Fruit fly (Drosophila melanogaster) whole organism, pupa: ENCODE data around the gene eIF4A.

ENCODE experiments used
- CG10348 ChIP-seq: fragments of 200-800 bp; sonication (Bioruptor generic); IDR thresholded peaks from 2 replicates; pipeline ENCODE4 v1.3.6; 2022; ENCODE audit warnings: missing biosample characterization, missing genetic modification characterization
- CG12605 ChIP-seq: fragments of 200-800 bp; sonication (Bioruptor generic); IDR thresholded peaks from 2 replicates; pipeline ENCODE4 v1.3.6; 2022; ENCODE audit warnings: missing biosample characterization, missing genetic modification characterization
- CG13204 ChIP-seq: fragments of 200-800 bp; sonication (Bioruptor generic); optimal IDR thresholded peaks from 2 replicates; lab custom pipeline; 2018; ENCODE audit warnings: missing biosample characterization, mild to moderate bottlenecking, missing genetic modification characterization, moderate library complexity
- CG14655 ChIP-seq: fragments of 200-800 bp; sonication (Bioruptor generic); optimal IDR thresholded peaks from 3 replicates; lab custom pipeline; 2017; ENCODE audit warnings: mild to moderate bottlenecking, missing biosample characterization, missing genetic modification reagents, missing genetic modification characterization
- CG15710 ChIP-seq: fragments of 200-800 bp; sonication (Bioruptor generic); optimal IDR thresholded peaks from 2 replicates; lab custom pipeline; 2018; ENCODE audit warnings: missing biosample characterization, mild to moderate bottlenecking, missing genetic modification characterization, moderate library complexity
- CG17806 ChIP-seq: fragments of 200-800 bp; sonication (Bioruptor generic); optimal IDR thresholded peaks from 2 replicates; lab custom pipeline; 2018; ENCODE audit warnings: missing biosample characterization, mild to moderate bottlenecking, missing genetic modification characterization, moderate library complexity
- CG32121 ChIP-seq: fragments of 200-800 bp; sonication (Bioruptor generic); IDR thresholded peaks from 2 replicates; pipeline ENCODE4 v1.3.6; 2022; ENCODE audit warnings: missing biosample characterization, missing genetic modification characterization
- CG34367 ChIP-seq: fragments of 200-800 bp; sonication (Bioruptor generic); optimal IDR thresholded peaks from 2 replicates; lab custom pipeline; 2018; ENCODE audit warnings: missing biosample characterization, mild to moderate bottlenecking, missing genetic modification characterization
- CG4496 ChIP-seq: fragments of 200-800 bp; sonication (Bioruptor generic); IDR thresholded peaks from 3 replicates; pipeline ENCODE4 v1.3.6; 2022; ENCODE audit warnings: missing biosample characterization, missing genetic modification characterization
- CG8159 ChIP-seq: fragments of 200-800 bp; sonication (Bioruptor generic); optimal IDR thresholded peaks from 3 replicates; lab custom pipeline; 2018; ENCODE audit warnings: missing biosample characterization, mild to moderate bottlenecking, missing genetic modification characterization, moderate library complexity
- CG8301 ChIP-seq: fragments of 200-800 bp; sonication (Bioruptor generic); optimal IDR thresholded peaks from 2 replicates; lab custom pipeline; 2018; ENCODE audit warnings: missing biosample characterization, mild to moderate bottlenecking, missing genetic modification characterization
- CG9948 ChIP-seq: fragments of 200-800 bp; sonication (Bioruptor generic); optimal IDR thresholded peaks from 2 replicates; lab custom pipeline; 2018; ENCODE audit warnings: missing biosample characterization, mild to moderate bottlenecking, missing genetic modification characterization, moderate library complexity
- D1 ChIP-seq: fragments of 200-800 bp; sonication (Bioruptor generic); optimal IDR thresholded peaks from 2 replicates; lab custom pipeline; 2018; ENCODE audit warnings: missing biosample characterization, mild to moderate bottlenecking, missing genetic modification characterization, moderate library complexity
- EcR ChIP-seq: fragments of 200-800 bp; sonication (Bioruptor generic); optimal IDR thresholded peaks from 3 replicates; lab custom pipeline; 2019; ENCODE audit warnings: missing biosample characterization, missing genetic modification characterization, mild to moderate bottlenecking, moderate library complexity, missing genetic modification reagents
- Ets98B ChIP-seq: fragments of 200-800 bp; sonication (Bioruptor generic); IDR thresholded peaks from 2 replicates; pipeline ENCODE4 v1.3.6; 2022; ENCODE audit warnings: missing biosample characterization, missing genetic modification characterization
- Pif1A ChIP-seq: fragments of 200-800 bp; sonication (Bioruptor generic); optimal IDR thresholded peaks from 3 replicates; lab custom pipeline; 2016; ENCODE audit warnings: missing biosample characterization, missing genetic modification characterization
- Pif1B ChIP-seq: fragments of 200-800 bp; sonication (Bioruptor generic); optimal IDR thresholded peaks from 3 replicates; lab custom pipeline; 2016; ENCODE audit warnings: missing biosample characterization, missing genetic modification characterization
- Snoo ChIP-seq: fragments of 200-800 bp; sonication (Bioruptor generic); optimal IDR thresholded peaks from 3 replicates; lab custom pipeline; 2017; ENCODE audit warnings: missing biosample characterization, mild to moderate bottlenecking, missing genetic modification characterization, inconsistent platforms
- fd96Ca ChIP-seq: fragments of 200-800 bp; sonication (Bioruptor generic); IDR thresholded peaks from 3 replicates; pipeline ENCODE4 v1.3.6; 2022; ENCODE audit warnings: missing biosample characterization, missing genetic modification characterization
- gl ChIP-seq: fragments of 200-800 bp; sonication (Bioruptor generic); optimal IDR thresholded peaks from 2 replicates; lab custom pipeline; 2018; ENCODE audit warnings: missing biosample characterization, mild to moderate bottlenecking, missing genetic modification characterization
- rn ChIP-seq: fragments of 200-800 bp; sonication (Bioruptor generic); IDR thresholded peaks from 2 replicates; pipeline ENCODE4 v1.3.6; 2022; ENCODE audit warnings: missing biosample characterization, missing genetic modification characterization

eIF4A gene

dm6 chr2L:5945651-5946547, 35.7 kb upstream of the eIF4A start:
- no peak for TF ChIP-seq fd96Ca (GFP tag; lab: Robert Waterston, UW)
- no peak for TF ChIP-seq CG8301 (tag; lab: Kevin White, UChicago)
- no peak for TF ChIP-seq CG15710 (tag; lab: Kevin White, UChicago)
- no peak for TF ChIP-seq Snoo (tag; lab: Kevin White, UChicago)
- TF ChIP-seq Pif1A (GFP tag; lab: Kevin White, UChicago): no peak
- no peak for TF ChIP-seq CG13204 (GFP tag; lab: Kevin White, UChicago)
- no peak for TF ChIP-seq rn
- no peak for TF ChIP-seq D1 (tag; lab: Kevin White, UChicago)
- no peak for TF ChIP-seq CG34367 (tag; lab: Kevin White, UChicago)
- TF ChIP-seq CG17806 (tag; lab: Kevin White, UChicago): no peak
- no peak for TF ChIP-seq CG12605
- TF ChIP-seq CG10348 (GFP tag; lab: Robert Waterston, UW): no peak

DNA sequence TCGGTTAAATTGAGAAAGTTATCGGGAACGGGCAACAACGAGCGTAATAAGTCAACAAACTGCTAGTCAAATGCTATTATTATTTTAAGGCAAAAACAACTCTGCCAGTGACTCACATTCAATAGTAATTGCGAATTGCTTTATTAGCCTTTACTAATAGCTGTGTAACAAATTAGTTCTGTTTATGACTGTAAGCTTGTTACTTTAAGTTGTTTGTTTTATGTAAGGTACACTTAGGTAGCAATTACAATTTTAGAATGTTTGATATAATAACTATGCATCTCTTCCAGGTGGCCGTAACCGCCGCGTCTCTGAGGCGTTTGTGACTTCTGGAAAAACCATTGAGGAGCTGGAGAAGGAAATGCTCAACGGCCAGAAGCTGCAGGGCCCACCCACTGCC, 34.8 kb upstream of the eIF4A start:
- TF ChIP-seq rn (no peak), CG8301 (tag; lab: Kevin White, UChicago) (no peak), CG8159 (tag; lab: Kevin White, UChicago) (no peak), CG17806 (tag; lab: Kevin White, UChicago) (no peak), EcR (GFP tag; lab: Kevin White, UChicago) (no peak), fd96Ca (GFP tag; lab: Robert Waterston, UW) (no peak), Snoo (tag; lab: Kevin White, UChicago) (no peak), CG13204 (GFP tag; lab: Kevin White, UChicago) (no peak), D1 (tag; lab: Kevin White, UChicago) (no peak)

DNA sequence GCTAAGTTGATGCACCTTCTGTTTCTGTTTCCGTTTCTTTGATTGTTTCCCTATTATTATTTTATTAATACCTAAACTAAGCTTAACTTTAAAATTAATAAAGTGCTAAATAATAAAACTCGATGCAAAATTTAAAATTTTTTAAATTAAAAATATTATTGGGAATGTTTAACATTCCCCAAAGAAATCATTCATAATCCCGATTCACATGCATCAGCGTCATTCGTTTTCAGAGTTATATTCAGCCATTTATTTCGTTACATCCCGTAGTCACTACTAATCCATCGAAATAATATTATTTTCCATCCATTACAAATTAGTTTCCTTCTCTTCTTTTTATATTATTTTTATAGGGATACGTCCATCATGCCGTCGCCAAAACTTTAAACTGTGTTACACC, 34.1 kb upstream of the eIF4A start:
- TF ChIP-seq CG15710 (tag; lab: Kevin White, UChicago) (no peak), Ets98B (GFP tag; lab: Robert Waterston, UW) (no peak), CG32121 (GFP tag; lab: Robert Waterston, UW) (no peak), fd96Ca (GFP tag; lab: Robert Waterston, UW) (no peak), CG34367 (tag; lab: Kevin White, UChicago) (no peak), CG17806 (tag; lab: Kevin White, UChicago) (no peak), CG8301 (tag; lab: Kevin White, UChicago) (no peak), D1 (tag; lab: Kevin White, UChicago) (no peak), CG8159 (tag; lab: Kevin White, UChicago) (no peak), Snoo (tag; lab: Kevin White, UChicago) (no peak), EcR (GFP tag; lab: Kevin White, UChicago) (no peak), rn (no peak), gl (tag; lab: Kevin White, UChicago) (no peak), CG12605 (no peak), CG14655 (GFP tag; lab: Kevin White, UChicago) (no peak), CG13204 (GFP tag; lab: Kevin White, UChicago) (no peak), Pif1B (no peak), Pif1A (GFP tag; lab: Kevin White, UChicago) (no peak)

dm6 chr2L:5948775-5949526, 32.6 kb upstream of the eIF4A start, which contains the start of gene CG9044:
TSS of gene CG9044 (plus strand) at chr2L:5949450.
- no peak; the same call in 2 of the 3 replicates for TF ChIP-seq fd96Ca (GFP tag; lab: Robert Waterston, UW)
- TF ChIP-seq CG10348 (GFP tag; lab: Robert Waterston, UW): no peak
- no peak for TF ChIP-seq CG4496 (GFP tag; lab: Robert Waterston, UW)
- 0 out of 2 replicates have a peak, but pooled peaks have one; percentile 40 for TF ChIP-seq CG32121 (GFP tag; lab: Robert Waterston, UW)
- no peak for TF ChIP-seq CG9948 (tag; lab: Kevin White, UChicago)
- TF ChIP-seq CG15710 (tag; lab: Kevin White, UChicago): peak; percentile 16
- TF ChIP-seq Ets98B (GFP tag; lab: Robert Waterston, UW): no peak
- TF ChIP-seq CG12605: no peak
- no peak for TF ChIP-seq CG14655 (GFP tag; lab: Kevin White, UChicago)
- no peak for TF ChIP-seq CG17806 (tag; lab: Kevin White, UChicago)
- TF ChIP-seq D1 (tag; lab: Kevin White, UChicago): no peak
- no peak for TF ChIP-seq EcR (GFP tag; lab: Kevin White, UChicago)
- peak; percentile 15; the same call in 1 of the 2 replicates for TF ChIP-seq rn
- TF ChIP-seq CG13204 (GFP tag; lab: Kevin White, UChicago): no peak
- no peak for TF ChIP-seq CG34367 (tag; lab: Kevin White, UChicago)

dm6 chr2L:5956153-5956552, 25.4 kb upstream of the eIF4A start, which contains the start of gene CG13999:
TSS of gene CG13999 (minus strand) at chr2L:5956466.
- no peak for TF ChIP-seq CG8301 (tag; lab: Kevin White, UChicago)
- no peak for TF ChIP-seq CG8159 (tag; lab: Kevin White, UChicago)
- no peak for TF ChIP-seq CG12605
- no peak for TF ChIP-seq gl (tag; lab: Kevin White, UChicago)
- no peak for TF ChIP-seq CG15710 (tag; lab: Kevin White, UChicago)
- no peak for TF ChIP-seq CG32121 (GFP tag; lab: Robert Waterston, UW)
- no peak for TF ChIP-seq D1 (tag; lab: Kevin White, UChicago)
- no peak for TF ChIP-seq Pif1A (GFP tag; lab: Kevin White, UChicago)
- no peak for TF ChIP-seq Snoo (tag; lab: Kevin White, UChicago)
- TF ChIP-seq CG34367 (tag; lab: Kevin White, UChicago): no peak
- TF ChIP-seq Pif1B: no peak
- no peak for TF ChIP-seq CG10348 (GFP tag; lab: Robert Waterston, UW)
- no peak for TF ChIP-seq CG14655 (GFP tag; lab: Kevin White, UChicago)
- no peak for TF ChIP-seq fd96Ca (GFP tag; lab: Robert Waterston, UW)
